Worm (Caenorhabditis elegans) whole organism, young adult: ENCODE data around the gene C09B9.1.

Source experiments
- F57A8.1 ChIP-seq: fragments of 200-800 bp; sonication (Bioruptor generic); optimal IDR thresholded peaks from 2 replicates; lab custom pipeline; 2018; ENCODE audit warnings: mild to moderate bottlenecking, missing genetic modification characterization, moderate library complexity, missing compliant biosample characterization
- dpl-1 ChIP-seq: fragments of 150-350 bp; optimal IDR thresholded peaks from 2 replicates; lab custom pipeline; 2014; ENCODE audit warnings: missing biosample characterization, missing genetic modification reagents, missing genetic modification characterization
- let-607 ChIP-seq, 2 experiments: fragments of 200-800 bp in 1 of 2; sonication (Bioruptor generic) in 1 of 2; sonication (generic microtip) in 1 of 2; optimal IDR thresholded peaks; 2 replicates each; lab custom pipeline; 2016 to 2018; ENCODE audit warnings: mild to moderate bottlenecking in 2 of 2, missing compliant biosample characterization in 2 of 2, missing genetic modification characterization in 2 of 2, moderate library complexity in 2 of 2, missing genotype in 1 of 2
- snpc-4 ChIP-seq, 5 experiments: fragments of 150-350 bp in 1 of 5; sonication (generic microtip) in 4 of 5; optimal IDR thresholded peaks; 2 replicates each; lab custom pipeline; 2014 to 2018; ENCODE audit warnings: missing genetic modification characterization in 5 of 5, missing biosample characterization in 3 of 5, antibody characterized with exemption in 2 of 5, mild to moderate bottlenecking in 2 of 5, missing compliant biosample characterization in 2 of 5, missing genotype in 2 of 5, moderate library complexity in 2 of 5, missing genetic modification reagents in 1 of 5
- unc-130 ChIP-seq: sonication (generic microtip); optimal IDR thresholded peaks from 2 replicates; lab custom pipeline; 2016; ENCODE audit warnings: missing genetic modification reagents, missing genetic modification characterization, missing compliant biosample characterization

DNA sequence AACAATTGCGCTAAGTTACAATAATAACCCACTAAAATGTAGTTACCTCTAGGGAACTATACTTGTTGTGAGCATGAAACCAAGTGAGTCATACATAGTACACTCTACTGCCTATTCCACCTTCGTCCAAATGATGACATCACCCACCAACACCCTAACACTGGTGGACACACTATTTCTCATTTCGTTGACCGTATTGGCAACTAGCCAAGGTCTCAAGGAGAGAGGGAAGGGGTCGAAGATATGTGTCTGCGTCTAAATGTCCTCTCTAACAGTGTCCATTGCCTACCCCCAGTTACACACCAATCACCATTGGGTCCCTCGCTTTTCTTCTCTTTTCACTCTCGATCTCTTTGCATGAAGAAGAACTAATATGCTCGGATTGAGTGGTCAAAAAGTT is 40.3 kb downstream of the C09B9.1 start:
- TF ChIP-seq unc-130: no peak
- TF ChIP-seq let-607 (tag; optimal IDR thresholded peaks at IDR 0.05; lab: Kevin White, UChicago): no peak
- TF ChIP-seq F57A8.1 (GFP tag; lab: Kevin White, UChicago): no peak
- TF ChIP-seq snpc-4 (GFP tag; optimal IDR thresholded peaks at IDR 0.05; lab: Kevin White, UChicago): no peak
- TF ChIP-seq snpc-4 (tag; optimal IDR thresholded peaks at IDR 0.05; lab: Kevin White, UChicago): no peak
- no peak for TF ChIP-seq dpl-1
